Worm (Caenorhabditis elegans) whole organism, L1 larva: ENCODE results near the gene F21A3.2.

ENCODE experiments used
- C16A3.4 ChIP-seq: fragments of 150-350 bp; optimal IDR thresholded peaks from 2 replicates; lab custom pipeline; 2014; ENCODE audit warnings: missing biosample characterization, missing genetic modification characterization
- C34B4.2 ChIP-seq: sonication (generic microtip); optimal IDR thresholded peaks from 2 replicates; lab custom pipeline; 2017; ENCODE audit warnings: mild to moderate bottlenecking, missing genetic modification characterization, missing compliant biosample characterization
- F16B12.6 ChIP-seq: fragments of 150-350 bp; optimal IDR thresholded peaks from 2 replicates; lab custom pipeline; 2014; ENCODE audit warnings: missing biosample characterization, missing genetic modification characterization
- aha-1 ChIP-seq: fragments of 150-350 bp; optimal IDR thresholded peaks from 2 replicates; lab custom pipeline; 2014; ENCODE audit warnings: missing biosample characterization, missing genetic modification characterization
- aly-2 ChIP-seq: fragments of 150-350 bp; optimal IDR thresholded peaks from 2 replicates; lab custom pipeline; 2014; ENCODE audit warnings: missing biosample characterization, missing genetic modification characterization
- blmp-1 ChIP-seq: fragments of 150-350 bp; optimal IDR thresholded peaks from 2 replicates; lab custom pipeline; 2014; ENCODE audit warnings: missing biosample characterization, missing genetic modification characterization
- ceh-63 ChIP-seq: fragments of 200-800 bp; sonication (Bioruptor generic); optimal IDR thresholded peaks from 2 replicates; lab custom pipeline; 2018; ENCODE audit warnings: mild to moderate bottlenecking, missing genetic modification characterization, missing compliant biosample characterization
- ceh-82 ChIP-seq, 3 experiments: fragments of 150-350 bp in 1 of 3; sonication (generic microtip) in 2 of 3; optimal IDR thresholded peaks; 2 replicates each; lab custom pipeline; 2014 to 2017; ENCODE audit warnings: missing biosample characterization in 3 of 3, missing genetic modification characterization in 3 of 3
- dpl-1 ChIP-seq, 3 experiments: fragments of 150-350 bp in 2 of 3; sonication (generic microtip) in 1 of 3; optimal IDR thresholded peaks; 2 replicates each; lab custom pipeline; 2014 to 2017; ENCODE audit warnings: missing biosample characterization in 3 of 3, missing genetic modification characterization in 3 of 3, missing genetic modification reagents in 3 of 3
- efl-1 ChIP-seq, 4 experiments: fragments of 150-350 bp; optimal IDR thresholded peaks in 3 of 4; peaks in 1 of 4; 1 replicate in 1 of 4; 2 replicates in 3 of 4; lab custom pipeline; 2014; ENCODE audit warnings: missing biosample characterization in 2 of 4, missing genetic modification characterization in 2 of 4, missing genetic modification reagents in 2 of 4
- efl-3 ChIP-seq: fragments of 200-800 bp; sonication (Bioruptor generic); optimal IDR thresholded peaks from 2 replicates; lab custom pipeline; 2018; ENCODE audit warnings: mild to moderate bottlenecking, missing genetic modification characterization, missing compliant biosample characterization
- elt-3 ChIP-seq, 6 experiments: fragments of 150-350 bp in 1 of 6; sonication (generic microtip); optimal IDR thresholded peaks; 2 replicates each; lab custom pipeline; 2017 to 2018; ENCODE audit warnings: missing biosample characterization in 6 of 6, missing genetic modification characterization in 6 of 6, inconsistent platforms in 1 of 6
- ets-5 ChIP-seq: fragments of 200-800 bp; sonication (Bioruptor generic); IDR thresholded peaks from 2 replicates; pipeline ENCODE4 v1.3.6; 2022; ENCODE audit warnings: missing genetic modification characterization, missing compliant biosample characterization
- fkh-8 ChIP-seq: sonication (generic microtip); optimal IDR thresholded peaks from 2 replicates; lab custom pipeline; 2016; ENCODE audit warnings: mild to moderate bottlenecking, missing genetic modification characterization, missing compliant biosample characterization
- grh-1 ChIP-seq: fragments of 200-800 bp; sonication (Bioruptor generic); IDR thresholded peaks from 2 replicates; pipeline ENCODE4 v1.3.6; 2022; ENCODE audit warnings: missing genetic modification reagents, missing genetic modification characterization, missing compliant biosample characterization
- hpl-2 ChIP-seq: fragments of 150-350 bp; optimal IDR thresholded peaks from 2 replicates; lab custom pipeline; 2014; ENCODE audit warnings: missing biosample characterization, missing genetic modification reagents, missing genetic modification characterization
- irx-1 ChIP-seq: sonication (generic microtip); optimal IDR thresholded peaks from 2 replicates; lab custom pipeline; 2016; ENCODE audit warnings: missing genetic modification characterization, missing compliant biosample characterization
- jun-1 ChIP-seq: fragments of 150-350 bp; optimal IDR thresholded peaks from 2 replicates; lab custom pipeline; 2014; ENCODE audit warnings: missing biosample characterization, missing genetic modification reagents, missing genetic modification characterization
- lin-14 ChIP-seq: fragments of 200-800 bp; sonication (Bioruptor generic); optimal IDR thresholded peaks from 2 replicates; lab custom pipeline; 2018; ENCODE audit warnings: mild to moderate bottlenecking, missing genetic modification characterization, moderate library complexity, missing compliant biosample characterization
- lin-15B ChIP-seq: fragments of 150-350 bp; sonication (generic microtip); optimal IDR thresholded peaks from 3 replicates; lab custom pipeline; 2014; ENCODE audit warnings: missing biosample characterization, missing genetic modification characterization
- lin-35 ChIP-seq, 2 experiments: fragments of 150-350 bp; optimal IDR thresholded peaks; 2 replicates each; lab custom pipeline; 2014; ENCODE audit warnings: missing biosample characterization in 2 of 2, missing genetic modification characterization in 2 of 2, missing genetic modification reagents in 2 of 2
- lin-39 ChIP-seq: fragments of 150-350 bp; optimal IDR thresholded peaks from 2 replicates; lab custom pipeline; 2014; ENCODE audit warnings: missing biosample characterization, missing genetic modification reagents, missing genetic modification characterization
- lir-3 ChIP-seq: sonication (generic microtip); optimal IDR thresholded peaks from 2 replicates; lab custom pipeline; 2016; ENCODE audit warnings: mild to moderate bottlenecking, missing genetic modification characterization, moderate library complexity, missing compliant biosample characterization; ENCODE audit not compliant: poor library complexity
- lsy-2 ChIP-seq, 2 experiments: fragments of 150-350 bp; optimal IDR thresholded peaks; 2 replicates each; lab custom pipeline; 2014; ENCODE audit warnings: missing biosample characterization in 2 of 2, missing genetic modification characterization in 2 of 2
- mab-9 ChIP-seq: fragments of 200-800 bp; sonication (Bioruptor generic); IDR thresholded peaks from 2 replicates; pipeline ENCODE4 v1.3.6; 2022; ENCODE audit warnings: missing genetic modification reagents, missing genetic modification characterization, missing compliant biosample characterization
- mdl-1 ChIP-seq, 2 experiments: fragments of 150-350 bp; optimal IDR thresholded peaks; 2 replicates each; lab custom pipeline; 2014 to 2017; ENCODE audit warnings: missing biosample characterization in 2 of 2, missing genetic modification characterization in 2 of 2, inconsistent platforms in 1 of 2
- mep-1 ChIP-seq: fragments of 150-350 bp; optimal IDR thresholded peaks from 2 replicates; lab custom pipeline; 2014; ENCODE audit warnings: missing biosample characterization, missing genetic modification characterization
- nhr-19 ChIP-seq: fragments of 200-800 bp; sonication (Bioruptor generic); conservative IDR thresholded peaks from 2 replicates; pipeline ENCODE4 v1.3.6; 2022; ENCODE audit warnings: missing genetic modification characterization, missing compliant biosample characterization
- nhr-20 ChIP-seq: sonication (generic microtip); optimal IDR thresholded peaks from 2 replicates; lab custom pipeline; 2016; ENCODE audit warnings: mild to moderate bottlenecking, missing genetic modification characterization, missing compliant biosample characterization
- nhr-28 ChIP-seq: fragments of 150-350 bp; optimal IDR thresholded peaks from 2 replicates; lab custom pipeline; 2014; ENCODE audit warnings: missing biosample characterization, missing genetic modification characterization
- nhr-47 ChIP-seq: sonication (generic microtip); optimal IDR thresholded peaks from 2 replicates; lab custom pipeline; 2016; ENCODE audit warnings: mild to moderate bottlenecking, missing genetic modification characterization, moderate library complexity, missing compliant biosample characterization
- nhr-71 ChIP-seq: sonication (generic microtip); optimal IDR thresholded peaks from 2 replicates; lab custom pipeline; 2016; ENCODE audit warnings: mild to moderate bottlenecking, missing genetic modification characterization, moderate library complexity, missing compliant biosample characterization
- nhr-76 ChIP-seq: sonication (generic microtip); optimal IDR thresholded peaks from 2 replicates; lab custom pipeline; 2017; ENCODE audit warnings: missing biosample characterization, missing genetic modification characterization
- nhr-77 ChIP-seq: fragments of 150-350 bp; optimal IDR thresholded peaks from 2 replicates; lab custom pipeline; 2014; ENCODE audit warnings: missing biosample characterization, missing genetic modification characterization
- nhr-90 ChIP-seq: sonication (generic microtip); optimal IDR thresholded peaks from 2 replicates; lab custom pipeline; 2016; ENCODE audit warnings: mild to moderate bottlenecking, missing genetic modification characterization, missing compliant biosample characterization; ENCODE audit not compliant: poor library complexity
- pag-3 ChIP-seq: sonication (generic microtip); optimal IDR thresholded peaks from 2 replicates; lab custom pipeline; 2017; ENCODE audit warnings: missing genetic modification characterization, mild to moderate bottlenecking, missing compliant biosample characterization, antibody characterized with exemption, borderline replicate concordance; ENCODE audit not compliant: insufficient read depth
- pax-3 ChIP-seq: fragments of 200-800 bp; sonication (Bioruptor generic); optimal IDR thresholded peaks from 2 replicates; lab custom pipeline; 2018; ENCODE audit warnings: mild to moderate bottlenecking, missing genetic modification characterization, moderate library complexity, missing compliant biosample characterization
- pqm-1 ChIP-seq: sonication (generic microtip); optimal IDR thresholded peaks from 3 replicates; lab custom pipeline; 2017; ENCODE audit warnings: missing biosample characterization, missing genetic modification characterization
- rnt-1 ChIP-seq: sonication (generic microtip); optimal IDR thresholded peaks from 2 replicates; lab custom pipeline; 2016; ENCODE audit warnings: mild to moderate bottlenecking, missing genetic modification characterization, moderate library complexity, missing compliant biosample characterization
- skn-1 ChIP-seq: fragments of 150-350 bp; optimal IDR thresholded peaks from 2 replicates; lab custom pipeline; 2014; ENCODE audit warnings: missing biosample characterization, missing genetic modification characterization
- snu-23 ChIP-seq: sonication (generic microtip); optimal IDR thresholded peaks from 2 replicates; lab custom pipeline; 2016; ENCODE audit warnings: missing genetic modification characterization, missing compliant biosample characterization
- sptf-1 ChIP-seq: fragments of 150-350 bp; optimal IDR thresholded peaks from 2 replicates; lab custom pipeline; 2014; ENCODE audit warnings: missing biosample characterization, missing genetic modification characterization
- unc-130 ChIP-seq: fragments of 150-350 bp; optimal IDR thresholded peaks from 2 replicates; lab custom pipeline; 2017; ENCODE audit warnings: missing biosample characterization, missing genetic modification characterization, inconsistent platforms
- unc-30 ChIP-seq: sonication (generic microtip); optimal IDR thresholded peaks from 2 replicates; lab custom pipeline; 2017; ENCODE audit warnings: missing biosample characterization, missing genetic modification characterization
- unc-86 ChIP-seq: sonication (generic microtip); optimal IDR thresholded peaks from 2 replicates; lab custom pipeline; 2016; ENCODE audit warnings: missing genetic modification characterization, missing compliant biosample characterization
- vab-15 ChIP-seq: sonication (generic microtip); optimal IDR thresholded peaks from 2 replicates; lab custom pipeline; 2017; ENCODE audit warnings: missing genotype, mild to moderate bottlenecking, missing genetic modification characterization, missing compliant biosample characterization
- zag-1 ChIP-seq: fragments of 150-350 bp; optimal IDR thresholded peaks from 2 replicates; lab custom pipeline; 2014; ENCODE audit warnings: missing biosample characterization, missing genetic modification characterization
- zip-4 ChIP-seq: fragments of 200-800 bp; sonication (Bioruptor generic); optimal IDR thresholded peaks from 2 replicates; lab custom pipeline; 2018; ENCODE audit warnings: mild to moderate bottlenecking, missing genetic modification characterization, moderate library complexity, missing compliant biosample characterization
- ztf-4 ChIP-seq: fragments of 150-350 bp; optimal IDR thresholded peaks from 2 replicates; lab custom pipeline; 2014; ENCODE audit warnings: missing biosample characterization, missing genetic modification characterization

Gene F21A3.2

ce11 chrV:15553869-15554268, 20.1 kb upstream of the F21A3.2 start:
- TF ChIP-seq skn-1 (tag; lab: Kevin White, UChicago) = peak; percentile 32
- peak; percentile 12 for TF ChIP-seq rnt-1 (tag; lab: Kevin White, UChicago)
- no peak for TF ChIP-seq unc-130
- TF ChIP-seq lin-14 (GFP tag; lab: Kevin White, UChicago) = peak; percentile 23
- peak; percentile 30 for TF ChIP-seq nhr-20 (tag; lab: Kevin White, UChicago)
- TF ChIP-seq nhr-47 (tag; lab: Kevin White, UChicago) = peak; percentile 44
- TF ChIP-seq nhr-19 (GFP tag; lab: Robert Waterston, UW) = peak; percentile 45
- TF ChIP-seq fkh-8 (tag; lab: Kevin White, UChicago) = peak; percentile 43
- peak in 1 of 2 experiments; percentile 22 for TF ChIP-seq lsy-2 (tag; optimal IDR thresholded peaks at IDR 0.05; lab: Kevin White, UChicago)
- peak; percentile 37 for TF ChIP-seq C16A3.4 (tag; lab: Kevin White, UChicago)
- peak in 1 of 2 experiments; percentile 12 for TF ChIP-seq mdl-1 (tag; optimal IDR thresholded peaks at IDR 0.05; lab: Kevin White, UChicago)
- TF ChIP-seq snu-23 (GFP tag; lab: Kevin White, UChicago) = peak; percentile 55
- TF ChIP-seq nhr-76 = no peak
- no peak for TF ChIP-seq lin-15B (tag; lab: Kevin White, UChicago)
- no peak for TF ChIP-seq lin-39 (tag; lab: Kevin White, UChicago)
- TF ChIP-seq efl-1 (optimal IDR thresholded peaks at IDR 0.05; lab: Kevin White, UChicago) = peak in 1 of 2 experiments; percentile 30
- TF ChIP-seq efl-1 (GFP tag; optimal IDR thresholded peaks at IDR 0.05 in 1 of 2; lab: Kevin White, UChicago) = peak; percentile 18 to 92
- peak in 1 of 3 experiments; percentile 29 for TF ChIP-seq ceh-82 (tag; optimal IDR thresholded peaks at IDR 0.05; lab: Kevin White, UChicago)
- TF ChIP-seq dpl-1 (GFP tag; optimal IDR thresholded peaks at IDR 0.05; lab: Kevin White, UChicago) = peak in 2 of 3 experiments; percentile 27 to 32
- TF ChIP-seq lin-35 (GFP tag; optimal IDR thresholded peaks at IDR 0.05; lab: Kevin White, UChicago) = peak in 1 of 2 experiments; percentile 70
- peak; percentile 24 for TF ChIP-seq mep-1
- TF ChIP-seq nhr-71 = peak; percentile 24

- TF ChIP-seq pag-3 (no peak), aha-1 (tag; lab: Kevin White, UChicago) (no peak), F16B12.6 (no peak), pax-3 (tag; lab: Kevin White, UChicago) (no peak), unc-30 (tag; lab: Kevin White, UChicago) (no peak), elt-3 (tag; optimal IDR thresholded peaks at IDR 0.05; lab: Kevin White, UChicago) (peak in 1 of 6 experiments; percentile 30), lir-3 (peak; percentile 24), ets-5 (GFP tag; lab: Robert Waterston, UW) (no peak), ztf-4 (tag; lab: Kevin White, UChicago) (no peak), aly-2 (tag; lab: Kevin White, UChicago) (no peak), C16A3.4 (tag; lab: Kevin White, UChicago) (peak; percentile 35), jun-1 (no peak), fkh-8 (tag; lab: Kevin White, UChicago) (peak; percentile 54), pqm-1 (tag; lab: Kevin White, UChicago) (no peak), zip-4 (GFP tag; lab: Kevin White, UChicago) (no peak), ceh-82 (tag; optimal IDR thresholded peaks at IDR 0.05; lab: Kevin White, UChicago) (peak in 2 of 3 experiments; percentile 13 to 74), hpl-2 (GFP tag; lab: Kevin White, UChicago) (no peak), irx-1 (peak; percentile 8), sptf-1 (no peak), skn-1 (tag; lab: Kevin White, UChicago) (peak; percentile 46), unc-86 (tag; lab: Kevin White, UChicago) (peak; percentile 19), zag-1 (no peak), grh-1 (GFP tag; lab: Robert Waterston, UW) (no peak), nhr-47 (tag; lab: Kevin White, UChicago) (peak; percentile 62), ceh-63 (no peak), mdl-1 (tag; optimal IDR thresholded peaks at IDR 0.05; lab: Kevin White, UChicago) (peak in 1 of 2 experiments; percentile 65), nhr-77 (tag; lab: Kevin White, UChicago) (peak; percentile 3), vab-15 (tag; lab: Kevin White, UChicago) (no peak), nhr-28 (tag; lab: Kevin White, UChicago) (no peak), nhr-90 (peak; percentile 17), C34B4.2 (tag; lab: Kevin White, UChicago) (no peak), efl-3 (no peak), lsy-2 (tag; optimal IDR thresholded peaks at IDR 0.05; lab: Kevin White, UChicago) (peak; percentile 16 to 57), blmp-1 (no peak), mab-9 (no peak)
Measured at ce11 chrV:15551642-15552041, 17.9 kb upstream of the F21A3.2 start.
